Worm (Caenorhabditis elegans) whole organism, L1 larva: Measurements from ENCODE around the gene adm-2.
A peak's percentile ranks its signal among the peaks of the same experiment; 100 is the strongest.

Experiments
- C04F5.9 ChIP-seq: sonication (generic microtip); optimal IDR thresholded peaks from 2 replicates; lab custom pipeline; 2016; ENCODE audit warnings: missing genetic modification characterization, missing compliant biosample characterization
- F16B12.6 ChIP-seq: fragments of 150-350 bp; optimal IDR thresholded peaks from 2 replicates; lab custom pipeline; 2014; ENCODE audit warnings: missing biosample characterization, missing genetic modification characterization
- Y116A8C.19 ChIP-seq: sonication (generic microtip); optimal IDR thresholded peaks from 2 replicates; lab custom pipeline; 2016; ENCODE audit warnings: missing compliant biosample characterization, missing genetic modification characterization, borderline replicate concordance
- ama-1 ChIP-seq: fragments of 150-350 bp; optimal IDR thresholded peaks from 2 replicates; lab custom pipeline; 2014
- ceh-8 ChIP-seq: fragments of 200-800 bp; sonication (Bioruptor generic); optimal IDR thresholded peaks from 2 replicates; lab custom pipeline; 2018; ENCODE audit warnings: mild to moderate bottlenecking, missing genetic modification characterization, moderate library complexity, missing compliant biosample characterization
- ceh-90 ChIP-seq: sonication (generic microtip); optimal IDR thresholded peaks from 2 replicates; lab custom pipeline; 2016; ENCODE audit warnings: missing genetic modification characterization, missing compliant biosample characterization
- ces-1 ChIP-seq: fragments of 150-350 bp; optimal IDR thresholded peaks from 2 replicates; lab custom pipeline; 2014; ENCODE audit warnings: missing biosample characterization, missing genetic modification reagents, missing genetic modification characterization
- dpl-1 ChIP-seq, 3 experiments: fragments of 150-350 bp in 2 of 3; sonication (generic microtip) in 1 of 3; optimal IDR thresholded peaks; 2 replicates each; lab custom pipeline; 2014 to 2017; ENCODE audit warnings: missing biosample characterization in 3 of 3, missing genetic modification characterization in 3 of 3, missing genetic modification reagents in 3 of 3
- dsc-1 ChIP-seq: sonication (generic microtip); optimal IDR thresholded peaks from 2 replicates; lab custom pipeline; 2016; ENCODE audit warnings: mild to moderate bottlenecking, missing genetic modification characterization, missing compliant biosample characterization
- egl-13 ChIP-seq: sonication (generic microtip); optimal IDR thresholded peaks from 2 replicates; lab custom pipeline; 2016; ENCODE audit warnings: missing genotype, missing genetic modification reagents, missing genetic modification characterization, missing compliant biosample characterization
- elt-2 ChIP-seq: sonication (generic microtip); optimal IDR thresholded peaks from 2 replicates; lab custom pipeline; 2016; ENCODE audit warnings: missing genetic modification characterization, mild to moderate bottlenecking, inconsistent platforms, missing compliant biosample characterization, missing genetic modification reagents
- elt-3 ChIP-seq, 6 experiments: fragments of 150-350 bp in 1 of 6; sonication (generic microtip); optimal IDR thresholded peaks; 2 replicates each; lab custom pipeline; 2017 to 2018; ENCODE audit warnings: missing biosample characterization in 6 of 6, missing genetic modification characterization in 6 of 6, inconsistent platforms in 1 of 6
- fkh-10 ChIP-seq: sonication (generic microtip); optimal IDR thresholded peaks from 2 replicates; lab custom pipeline; 2017; ENCODE audit warnings: missing biosample characterization, missing genetic modification reagents, missing genetic modification characterization
- fkh-4 ChIP-seq: sonication (generic microtip); optimal IDR thresholded peaks from 2 replicates; lab custom pipeline; 2016; ENCODE audit warnings: missing compliant biosample characterization, missing genetic modification characterization, borderline replicate concordance
- fkh-8 ChIP-seq: sonication (generic microtip); optimal IDR thresholded peaks from 2 replicates; lab custom pipeline; 2016; ENCODE audit warnings: mild to moderate bottlenecking, missing genetic modification characterization, missing compliant biosample characterization
- hlh-4 ChIP-seq: sonication (generic microtip); optimal IDR thresholded peaks from 2 replicates; lab custom pipeline; 2016; ENCODE audit warnings: mild to moderate bottlenecking, missing genetic modification characterization, missing compliant biosample characterization
- irx-1 ChIP-seq: sonication (generic microtip); optimal IDR thresholded peaks from 2 replicates; lab custom pipeline; 2016; ENCODE audit warnings: missing genetic modification characterization, missing compliant biosample characterization
- isw-1 ChIP-seq: fragments of 200-800 bp; sonication (Bioruptor generic); IDR thresholded peaks from 2 replicates; pipeline ENCODE4 v1.3.6; 2022; ENCODE audit warnings: missing genetic modification characterization, missing compliant biosample characterization
- jun-1 ChIP-seq: fragments of 150-350 bp; optimal IDR thresholded peaks from 2 replicates; lab custom pipeline; 2014; ENCODE audit warnings: missing biosample characterization, missing genetic modification reagents, missing genetic modification characterization
- lin-14 ChIP-seq: fragments of 200-800 bp; sonication (Bioruptor generic); optimal IDR thresholded peaks from 2 replicates; lab custom pipeline; 2018; ENCODE audit warnings: mild to moderate bottlenecking, missing genetic modification characterization, moderate library complexity, missing compliant biosample characterization
- lin-35 ChIP-seq, 2 experiments: fragments of 150-350 bp; optimal IDR thresholded peaks; 2 replicates each; lab custom pipeline; 2014; ENCODE audit warnings: missing biosample characterization in 2 of 2, missing genetic modification characterization in 2 of 2, missing genetic modification reagents in 2 of 2
- lsy-2 ChIP-seq, 2 experiments: fragments of 150-350 bp; optimal IDR thresholded peaks; 2 replicates each; lab custom pipeline; 2014; ENCODE audit warnings: missing biosample characterization in 2 of 2, missing genetic modification characterization in 2 of 2
- mab-9 ChIP-seq: fragments of 200-800 bp; sonication (Bioruptor generic); IDR thresholded peaks from 2 replicates; pipeline ENCODE4 v1.3.6; 2022; ENCODE audit warnings: missing genetic modification reagents, missing genetic modification characterization, missing compliant biosample characterization
- mep-1 ChIP-seq: fragments of 150-350 bp; optimal IDR thresholded peaks from 2 replicates; lab custom pipeline; 2014; ENCODE audit warnings: missing biosample characterization, missing genetic modification characterization
- nhr-11 ChIP-seq: fragments of 150-350 bp; optimal IDR thresholded peaks from 2 replicates; lab custom pipeline; 2014; ENCODE audit warnings: missing biosample characterization, missing genetic modification characterization
- nhr-19 ChIP-seq: fragments of 200-800 bp; sonication (Bioruptor generic); conservative IDR thresholded peaks from 2 replicates; pipeline ENCODE4 v1.3.6; 2022; ENCODE audit warnings: missing genetic modification characterization, missing compliant biosample characterization
- nhr-20 ChIP-seq: sonication (generic microtip); optimal IDR thresholded peaks from 2 replicates; lab custom pipeline; 2016; ENCODE audit warnings: mild to moderate bottlenecking, missing genetic modification characterization, missing compliant biosample characterization
- nhr-237 ChIP-seq: fragments of 150-350 bp; optimal IDR thresholded peaks from 2 replicates; lab custom pipeline; 2014; ENCODE audit warnings: missing biosample characterization, missing genetic modification characterization
- nhr-47 ChIP-seq: sonication (generic microtip); optimal IDR thresholded peaks from 2 replicates; lab custom pipeline; 2016; ENCODE audit warnings: mild to moderate bottlenecking, missing genetic modification characterization, moderate library complexity, missing compliant biosample characterization
- nhr-71 ChIP-seq: sonication (generic microtip); optimal IDR thresholded peaks from 2 replicates; lab custom pipeline; 2016; ENCODE audit warnings: mild to moderate bottlenecking, missing genetic modification characterization, moderate library complexity, missing compliant biosample characterization
- nhr-76 ChIP-seq: sonication (generic microtip); optimal IDR thresholded peaks from 2 replicates; lab custom pipeline; 2017; ENCODE audit warnings: missing biosample characterization, missing genetic modification characterization
- nhr-77 ChIP-seq: fragments of 150-350 bp; optimal IDR thresholded peaks from 2 replicates; lab custom pipeline; 2014; ENCODE audit warnings: missing biosample characterization, missing genetic modification characterization
- nhr-90 ChIP-seq: sonication (generic microtip); optimal IDR thresholded peaks from 2 replicates; lab custom pipeline; 2016; ENCODE audit warnings: mild to moderate bottlenecking, missing genetic modification characterization, missing compliant biosample characterization; ENCODE audit not compliant: poor library complexity
- skn-1 ChIP-seq: fragments of 150-350 bp; optimal IDR thresholded peaks from 2 replicates; lab custom pipeline; 2014; ENCODE audit warnings: missing biosample characterization, missing genetic modification characterization
- snpc-4 ChIP-seq: fragments of 150-350 bp; optimal IDR thresholded peaks from 2 replicates; lab custom pipeline; 2014; ENCODE audit warnings: missing biosample characterization, missing genetic modification characterization
- snu-23 ChIP-seq: sonication (generic microtip); optimal IDR thresholded peaks from 2 replicates; lab custom pipeline; 2016; ENCODE audit warnings: missing genetic modification characterization, missing compliant biosample characterization
- swsn-7 ChIP-seq: sonication (generic microtip); optimal IDR thresholded peaks from 2 replicates; lab custom pipeline; 2016; ENCODE audit warnings: missing genetic modification characterization, missing compliant biosample characterization
- tbx-2 ChIP-seq: sonication (generic microtip); optimal IDR thresholded peaks from 2 replicates; lab custom pipeline; 2016; ENCODE audit warnings: missing genetic modification characterization, missing compliant biosample characterization
- unc-30 ChIP-seq: sonication (generic microtip); optimal IDR thresholded peaks from 2 replicates; lab custom pipeline; 2017; ENCODE audit warnings: missing biosample characterization, missing genetic modification characterization
- unc-86 ChIP-seq: sonication (generic microtip); optimal IDR thresholded peaks from 2 replicates; lab custom pipeline; 2016; ENCODE audit warnings: missing genetic modification characterization, missing compliant biosample characterization
- unc-98 ChIP-seq: fragments of 200-800 bp; sonication (Bioruptor generic); IDR thresholded peaks from 2 replicates; pipeline ENCODE4 v1.3.6; 2022; ENCODE audit warnings: missing genetic modification characterization, missing compliant biosample characterization
- xbp-1 ChIP-seq: sonication (generic microtip); optimal IDR thresholded peaks from 2 replicates; lab custom pipeline; 2016; ENCODE audit warnings: missing genetic modification characterization, missing compliant biosample characterization
- zip-4 ChIP-seq: fragments of 200-800 bp; sonication (Bioruptor generic); optimal IDR thresholded peaks from 2 replicates; lab custom pipeline; 2018; ENCODE audit warnings: mild to moderate bottlenecking, missing genetic modification characterization, moderate library complexity, missing compliant biosample characterization
- ztf-4 ChIP-seq: fragments of 150-350 bp; optimal IDR thresholded peaks from 2 replicates; lab custom pipeline; 2014; ENCODE audit warnings: missing biosample characterization, missing genetic modification characterization

adm-2 gene

ce11 chrX:13687111-13687512 is 643 bp upstream of the adm-2 start (continued):
- TF ChIP-seq dsc-1 (tag; lab: Kevin White, UChicago) (peak; percentile 53), Y116A8C.19 (tag; lab: Kevin White, UChicago) (no peak), lin-14 (GFP tag; lab: Kevin White, UChicago) (peak; percentile 91), ztf-4 (peak; percentile 52), nhr-47 (tag; lab: Kevin White, UChicago) (peak; percentile 60), ces-1 (GFP tag; lab: Kevin White, UChicago) (no peak), tbx-2 (peak; percentile 57), nhr-76 (tag; lab: Kevin White, UChicago) (no peak), lsy-2 (tag; optimal IDR thresholded peaks at IDR 0.05; lab: Kevin White, UChicago) (peak in 1 of 2 experiments; percentile 33), snpc-4 (tag; lab: Kevin White, UChicago) (peak; percentile 31), nhr-237 (tag; lab: Kevin White, UChicago) (no peak), nhr-90 (tag; lab: Kevin White, UChicago) (no peak), mep-1 (peak; percentile 54), hlh-4 (tag; lab: Kevin White, UChicago) (no peak), fkh-10 (GFP tag; lab: Kevin White, UChicago) (peak; percentile 36), skn-1 (tag; lab: Kevin White, UChicago) (peak; percentile 59), fkh-4 (tag; lab: Kevin White, UChicago) (no peak), unc-86 (tag; lab: Kevin White, UChicago) (peak; percentile 37), swsn-7 (tag; lab: Kevin White, UChicago) (peak; percentile 55), nhr-77 (tag; lab: Kevin White, UChicago) (no peak), ama-1 (lab: Kevin White, UChicago) (no peak), ceh-90 (tag; lab: Kevin White, UChicago) (no peak), elt-2 (tag; lab: Kevin White, UChicago) (no peak), mab-9 (GFP tag; lab: Robert Waterston, UW) (no peak), elt-3 (tag; optimal IDR thresholded peaks at IDR 0.05; lab: Kevin White, UChicago) (no peak), C04F5.9 (no peak), xbp-1 (peak; percentile 8), snu-23 (GFP tag; lab: Kevin White, UChicago) (peak; percentile 65), unc-98 (GFP tag; lab: Robert Waterston, UW) (no peak), dpl-1 (GFP tag; optimal IDR thresholded peaks at IDR 0.05; lab: Kevin White, UChicago) (no peak), ceh-8 (GFP tag; lab: Kevin White, UChicago) (no peak), egl-13 (no peak), nhr-11 (tag; lab: Kevin White, UChicago) (no peak), isw-1 (GFP tag; lab: Robert Waterston, UW) (peak; percentile 29), irx-1 (no peak), nhr-71 (tag; lab: Kevin White, UChicago) (peak; percentile 70), nhr-19 (GFP tag; lab: Robert Waterston, UW) (no peak; the same call in 1 of the 2 replicates), lin-35 (GFP tag; optimal IDR thresholded peaks at IDR 0.05; lab: Kevin White, UChicago) (no peak), F16B12.6 (no peak), zip-4 (GFP tag; lab: Kevin White, UChicago) (peak; percentile 82), fkh-8 (peak; percentile 30), unc-30 (tag; lab: Kevin White, UChicago) (no peak), jun-1 (peak; percentile 5), nhr-20 (tag; lab: Kevin White, UChicago) (peak; percentile 64)

DNA sequence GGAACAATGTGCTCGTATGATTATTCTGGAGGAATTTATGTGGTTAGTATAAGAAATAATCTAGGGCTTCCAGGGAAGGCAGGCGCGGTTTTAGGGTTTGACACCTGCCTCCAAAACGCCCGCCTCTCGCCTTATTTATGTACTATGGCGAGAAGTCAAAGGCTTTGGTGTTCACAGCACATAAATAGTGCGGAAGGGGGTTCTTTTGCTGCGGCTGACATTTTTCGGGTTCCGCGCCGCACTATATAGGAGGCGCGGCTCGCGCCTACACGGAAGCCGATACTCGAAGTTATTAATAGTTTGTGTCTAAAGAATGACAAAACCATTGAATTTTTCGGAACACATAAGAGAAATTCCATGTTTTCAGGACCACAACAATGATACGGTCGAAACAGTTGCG is 2.6 kb downstream of the adm-2 start:
- TF ChIP-seq C04F5.9: no peak
- peak; percentile 68 for TF ChIP-seq snpc-4 (tag; lab: Kevin White, UChicago)
- TF ChIP-seq swsn-7 (tag; lab: Kevin White, UChicago): no peak
